Worm (Caenorhabditis elegans) whole organism, L4/young adult: ENCODE measurements around the gene ppm-1.A.

Experiments
- W03F9.2 ChIP-seq: fragments of 150-350 bp; optimal IDR thresholded peaks from 2 replicates; lab custom pipeline; 2014; ENCODE audit warnings: missing biosample characterization, missing genetic modification characterization
- him-1 ChIP-seq: sonication (generic microtip); optimal IDR thresholded peaks from 2 replicates; lab custom pipeline; 2016; ENCODE audit warnings: missing genotype, missing genetic modification reagents, missing genetic modification characterization, missing compliant biosample characterization

ce11 chrV:10501295-10501694 is 34.9 kb downstream of the ppm-1.A start, which contains the start of gene C35A5.3:
- TF ChIP-seq him-1 (tag; lab: Kevin White, UChicago) (no peak), W03F9.2 (tag; lab: Kevin White, UChicago) (no peak)
